Worm (Caenorhabditis elegans): Measurements from ENCODE around the gene C09E10.3.

ce11 chrX:980252-981009 lies 10.7 kb downstream of the C09E10.3 start, which contains the start of gene C44C1.1:
- TF ChIP-seq lin-35 (GFP tag; optimal IDR thresholded peaks at IDR 0.05) (no peak), let-607 (tag; optimal IDR thresholded peaks at IDR 0.05) (no peak), nhr-179 (tag; optimal IDR thresholded peaks at IDR 0.05) (no peak), ceh-40 (GFP tag; IDR thresholded peaks at IDR 0.05) (no peak), B0035.1 (tag; optimal IDR thresholded peaks at IDR 0.05) (no peak), nhr-27 (tag; optimal IDR thresholded peaks at IDR 0.05) (no peak), ets-4 (GFP tag; optimal IDR thresholded peaks at IDR 0.05) (no peak), nfya-1 (tag; optimal IDR thresholded peaks at IDR 0.05; ENCODE audit: borderline replicate concordance, insufficient read depth) (no peak), C17E4.6 (GFP tag; IDR thresholded peaks at IDR 0.05) (no peak), snpc-1.3 (tag; optimal IDR thresholded peaks at IDR 0.05; ENCODE audit: insufficient read depth) (no peak), lin-54 (GFP tag; optimal IDR thresholded peaks at IDR 0.05) (no peak), tlf-1 (GFP tag; optimal IDR thresholded peaks at IDR 0.05) (no peak), mel-28 (tag; optimal IDR thresholded peaks at IDR 0.05; ENCODE audit: borderline replicate concordance) (no peak), efl-1 (GFP tag; optimal IDR thresholded peaks at IDR 0.05) (no peak)

Measured in whole organism, young adult.